Fruit fly (Drosophila melanogaster) S2 (cell line): ENCODE measurements around the gene Ubc2.

Experiments used
- CG8478 ChIP-seq: fragments of >200 bp; optimal IDR thresholded peaks from 2 replicates; lab custom pipeline; 2018
- CTCF ChIP-seq, 2 experiments: fragments of >200 bp; optimal IDR thresholded peaks; 2 replicates each; lab custom pipeline; 2018

dm6 chr2L:10769708-10770107, 1.9 kb upstream of the Ubc2 start, which contains the start of gene CG6724:
- no peak for TF ChIP-seq CTCF (optimal IDR thresholded peaks at IDR 0.05; lab: Kevin White, UChicago)
- TF ChIP-seq CG8478 (lab: Kevin White, UChicago), result no peak
